Worm (Caenorhabditis elegans) whole organism, early embryonic: ENCODE data around the gene lon-2.

Experiments
- B0310.2 ChIP-seq: sonication (generic microtip); optimal IDR thresholded peaks from 2 replicates; lab custom pipeline; 2016; ENCODE audit warnings: mild to moderate bottlenecking, missing genetic modification characterization, missing compliant biosample characterization
- F13C5.2 ChIP-seq: sonication (generic microtip); optimal IDR thresholded peaks from 2 replicates; lab custom pipeline; 2017; ENCODE audit warnings: mild to moderate bottlenecking, missing genetic modification characterization, inconsistent platforms, missing compliant biosample characterization
- ets-7 ChIP-seq: sonication (generic microtip); optimal IDR thresholded peaks from 2 replicates; lab custom pipeline; 2016; ENCODE audit warnings: missing genotype, missing genetic modification characterization, missing compliant biosample characterization
- flt-1 ChIP-seq: fragments of 200-800 bp; sonication (Bioruptor generic); IDR thresholded peaks from 2 replicates; pipeline ENCODE4 v1.3.6; 2022; ENCODE audit warnings: missing genetic modification characterization, missing compliant biosample characterization
- hmbx-1 ChIP-seq: sonication (generic microtip); optimal IDR thresholded peaks from 2 replicates; lab custom pipeline; 2016; ENCODE audit warnings: mild to moderate bottlenecking, missing genetic modification characterization, missing compliant biosample characterization
- hmg-4 ChIP-seq: fragments of 200-800 bp; sonication (Bioruptor generic); optimal IDR thresholded peaks from 2 replicates; lab custom pipeline; 2018; ENCODE audit warnings: mild to moderate bottlenecking, missing genetic modification characterization, missing compliant biosample characterization
- hnd-1 ChIP-seq: sonication (generic microtip); optimal IDR thresholded peaks from 2 replicates; lab custom pipeline; 2016; ENCODE audit warnings: missing genetic modification characterization, missing compliant biosample characterization
- pes-1 ChIP-seq: fragments of 200-800 bp; sonication (Bioruptor generic); IDR thresholded peaks from 2 replicates; pipeline ENCODE4 v1.3.6; 2022; ENCODE audit warnings: missing genetic modification reagents, missing genetic modification characterization, missing compliant biosample characterization
- tbx-11 ChIP-seq: fragments of 200-800 bp; sonication (Bioruptor generic); IDR thresholded peaks from 2 replicates; pipeline ENCODE4 v1.3.6; 2022; ENCODE audit warnings: missing genetic modification characterization, missing compliant biosample characterization

- no peak for TF ChIP-seq tbx-11 (GFP tag; lab: Robert Waterston, UW)
- no peak for TF ChIP-seq B0310.2 (tag; lab: Kevin White, UChicago)
- TF ChIP-seq flt-1 (GFP tag; lab: Robert Waterston, UW), result no peak
- TF ChIP-seq F13C5.2 (tag; lab: Kevin White, UChicago), result no peak
- no peak for TF ChIP-seq hmbx-1 (tag; lab: Kevin White, UChicago)
- TF ChIP-seq hmg-4, result no peak
- TF ChIP-seq hnd-1 (tag; lab: Kevin White, UChicago), result no peak
- no peak for TF ChIP-seq ets-7 (tag; lab: Kevin White, UChicago)
- TF ChIP-seq pes-1 (GFP tag; lab: Robert Waterston, UW), result no peak
Observed at ce11 chrX:4792979-4793378, 44.1 kb upstream of the lon-2 start, which contains the start of gene F43C9.1.
